Worm (Caenorhabditis elegans): ENCODE results near the gene C03B1.10.

ce11 chrX:6341513-6341912 is 16.2 kb downstream of the C03B1.10 start, which contains the start of gene C03B1.7:
- TF ChIP-seq ztf-29 (GFP tag; IDR thresholded peaks at IDR 0.05) (no peak), med-1 (GFP tag; optimal IDR thresholded peaks at IDR 0.05; ENCODE audit: insufficient read depth) (no peak), flt-1 (GFP tag; IDR thresholded peaks at IDR 0.05) (no peak), tab-1 (GFP tag; IDR thresholded peaks at IDR 0.05) (no peak), cog-1 (tag; optimal IDR thresholded peaks at IDR 0.05) (no peak), ref-1 (GFP tag; conservative IDR thresholded peaks at IDR 0.05) (no peak)

Data from whole organism, midembryonic.